Worm (Caenorhabditis elegans): ENCODE data around the gene Y53F4B.11.

The Y53F4B.11 gene

DNA sequence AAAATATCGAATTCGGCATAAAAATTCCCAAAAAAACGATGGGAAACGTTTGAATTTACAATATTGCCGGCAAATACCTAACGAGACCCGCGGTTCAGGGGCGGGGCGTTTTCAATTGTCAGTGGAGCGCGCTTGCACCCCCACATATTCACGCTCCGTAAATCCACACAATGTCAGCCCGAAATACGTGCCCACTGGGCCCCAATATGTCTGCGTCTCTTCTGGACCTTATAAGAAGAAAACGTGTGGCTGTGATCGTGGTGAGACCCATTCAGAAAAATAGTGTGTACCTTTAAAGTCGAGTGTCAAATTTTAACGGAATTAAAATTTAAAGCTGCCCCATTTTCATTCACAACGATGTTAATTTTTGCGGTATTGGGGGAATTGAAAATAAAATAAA lies 6.0 kb upstream of the Y53F4B.11 start (continued):
- peak; percentile 16 for TF ChIP-seq dpff-1 (tag; optimal IDR thresholded peaks at IDR 0.05)
- TF ChIP-seq egl-18 (GFP tag; IDR thresholded peaks at IDR 0.05) = no peak
- peak; percentile 87; the same call in 1 of the 2 replicates for TF ChIP-seq ceh-58 (GFP tag; IDR thresholded peaks at IDR 0.05)
- no peak for TF ChIP-seq akir-1 (GFP tag; optimal IDR thresholded peaks at IDR 0.05)
- TF ChIP-seq repo-1 (tag; optimal IDR thresholded peaks at IDR 0.05) = no peak
- TF ChIP-seq madf-6 (GFP tag; IDR thresholded peaks at IDR 0.05) = peak; percentile 82
- no peak for TF ChIP-seq rpc-1 (optimal IDR thresholded peaks at IDR 0.05)
- TF ChIP-seq rpc-1 (tag; optimal IDR thresholded peaks at IDR 0.05) = no peak
- no peak for TF ChIP-seq lir-1 (GFP tag; conservative IDR thresholded peaks at IDR 0.05)
- no peak for TF ChIP-seq ztf-26 (tag; optimal IDR thresholded peaks at IDR 0.05)
- TF ChIP-seq sea-2 (GFP tag; IDR thresholded peaks at IDR 0.05) = no peak
- TF ChIP-seq athp-1 (tag; optimal IDR thresholded peaks at IDR 0.05) = peak; percentile 76
- TF ChIP-seq Y53G8AR.9 (GFP tag; conservative IDR thresholded peaks at IDR 0.05) = peak; percentile 89
- no peak for TF ChIP-seq nhr-90 (tag; optimal IDR thresholded peaks at IDR 0.05)
- TF ChIP-seq unc-130 (GFP tag; optimal IDR thresholded peaks at IDR 0.05) = peak; percentile 78
- no peak for TF ChIP-seq bed-2 (GFP tag; IDR thresholded peaks at IDR 0.05)
- no peak for TF ChIP-seq nhr-120 (GFP tag; IDR thresholded peaks at IDR 0.05)
- peak; percentile 70 for TF ChIP-seq mcd-1 (GFP tag; IDR thresholded peaks at IDR 0.05)
- TF ChIP-seq dpl-1 (GFP tag; optimal IDR thresholded peaks at IDR 0.05) = no peak
- peak; percentile 54 for TF ChIP-seq attf-6 (GFP tag; IDR thresholded peaks at IDR 0.05)
- TF ChIP-seq egl-44 (GFP tag; IDR thresholded peaks at IDR 0.05) = no peak; the same call in 1 of the 2 replicates
- peak; percentile 48 for TF ChIP-seq him-1 (tag; optimal IDR thresholded peaks at IDR 0.05)
- no peak for TF ChIP-seq ets-4 (GFP tag; optimal IDR thresholded peaks at IDR 0.05)
- TF ChIP-seq nfya-2 (GFP tag; IDR thresholded peaks at IDR 0.05) = peak; percentile 80; the same call in 1 of the 2 replicates
- TF ChIP-seq let-526 (GFP tag; IDR thresholded peaks at IDR 0.05) = no peak
- TF ChIP-seq unc-62 (GFP tag; optimal IDR thresholded peaks at IDR 0.05) = no peak
- TF ChIP-seq F52B5.7 (tag; optimal IDR thresholded peaks at IDR 0.05) = peak; percentile 86
- no peak for TF ChIP-seq madf-10 (tag; optimal IDR thresholded peaks at IDR 0.05)
- no peak for TF ChIP-seq tbx-9 (tag; optimal IDR thresholded peaks at IDR 0.05; ENCODE audit: borderline replicate concordance)
- no peak for TF ChIP-seq ztf-28 (GFP tag; IDR thresholded peaks at IDR 0.05)
- TF ChIP-seq madf-3 (GFP tag; IDR thresholded peaks at IDR 0.05) = peak; percentile 87
- no peak for TF ChIP-seq F22D6.2 (tag; optimal IDR thresholded peaks at IDR 0.05)
- no peak for TF ChIP-seq snpc-4 (GFP tag; optimal IDR thresholded peaks at IDR 0.05)
- TF ChIP-seq snpc-4 (tag; optimal IDR thresholded peaks at IDR 0.05) = peak in 2 of 4 experiments; percentile 8 to 39
- TF ChIP-seq xnd-1 (tag; optimal IDR thresholded peaks at IDR 0.05) = peak; percentile 50
- TF ChIP-seq zim-3 (tag; optimal IDR thresholded peaks at IDR 0.05) = peak; percentile 44
- TF ChIP-seq F39B2.1 (GFP tag; IDR thresholded peaks at IDR 0.05) = peak; percentile 84; the same call in 1 of the 2 replicates
- TF ChIP-seq hlh-26 (GFP tag; conservative IDR thresholded peaks at IDR 0.05) = no peak
- 0 out of 2 replicates have a peak, but pooled peaks have one; percentile 25 for TF ChIP-seq bed-1 (GFP tag; IDR thresholded peaks at IDR 0.05)
- no peak for TF ChIP-seq mes-4 (tag; optimal IDR thresholded peaks at IDR 0.05)
- peak; percentile 41 for TF ChIP-seq lsl-1 (GFP tag; optimal IDR thresholded peaks at IDR 0.05)
- TF ChIP-seq rec-8 (tag; optimal IDR thresholded peaks at IDR 0.05) = no peak
- peak; percentile 20 for TF ChIP-seq snpc-3.4 (tag; optimal IDR thresholded peaks at IDR 0.05)
- TF ChIP-seq ccch-3 (GFP tag; optimal IDR thresholded peaks at IDR 0.05) = no peak
- TF ChIP-seq hmg-20 (GFP tag; IDR thresholded peaks at IDR 0.05) = no peak
- TF ChIP-seq attf-3 (GFP tag; conservative IDR thresholded peaks at IDR 0.05) = peak; percentile 35; the same call in 1 of the 2 replicates
- TF ChIP-seq hlh-12 (tag; optimal IDR thresholded peaks at IDR 0.05) = no peak
- no peak for TF ChIP-seq K11D2.4 (GFP tag; IDR thresholded peaks at IDR 0.05)
- TF ChIP-seq ceh-100 (GFP tag; IDR thresholded peaks at IDR 0.05) = peak; percentile 44
- no peak for TF ChIP-seq C06A6.2 (GFP tag; conservative IDR thresholded peaks at IDR 0.05)
- TF ChIP-seq gei-17 (GFP tag; optimal IDR thresholded peaks at IDR 0.05) = no peak

All from whole organism, young adult.